Worm (Caenorhabditis elegans) whole organism, L1 larva: ENCODE data around the gene lact-1.

Experiments
- alr-1 ChIP-seq: fragments of 200-800 bp; sonication (Bioruptor generic); optimal IDR thresholded peaks from 2 replicates; lab custom pipeline; 2018; ENCODE audit warnings: borderline replicate concordance, mild to moderate bottlenecking, missing genetic modification characterization, missing compliant biosample characterization
- fkh-10 ChIP-seq: sonication (generic microtip); optimal IDR thresholded peaks from 2 replicates; lab custom pipeline; 2017; ENCODE audit warnings: missing biosample characterization, missing genetic modification reagents, missing genetic modification characterization
- grh-1 ChIP-seq: fragments of 200-800 bp; sonication (Bioruptor generic); IDR thresholded peaks from 2 replicates; pipeline ENCODE4 v1.3.6; 2022; ENCODE audit warnings: missing genetic modification reagents, missing genetic modification characterization, missing compliant biosample characterization
- lin-13 ChIP-seq: fragments of 150-350 bp; optimal IDR thresholded peaks from 2 replicates; lab custom pipeline; 2014; ENCODE audit warnings: missing biosample characterization, missing genetic modification reagents, missing genetic modification characterization
- lir-3 ChIP-seq: sonication (generic microtip); optimal IDR thresholded peaks from 2 replicates; lab custom pipeline; 2016; ENCODE audit warnings: mild to moderate bottlenecking, missing genetic modification characterization, moderate library complexity, missing compliant biosample characterization; ENCODE audit not compliant: poor library complexity
- nhr-11 ChIP-seq: fragments of 150-350 bp; optimal IDR thresholded peaks from 2 replicates; lab custom pipeline; 2014; ENCODE audit warnings: missing biosample characterization, missing genetic modification characterization
- nhr-237 ChIP-seq: fragments of 150-350 bp; optimal IDR thresholded peaks from 2 replicates; lab custom pipeline; 2014; ENCODE audit warnings: missing biosample characterization, missing genetic modification characterization
- nhr-28 ChIP-seq: fragments of 150-350 bp; optimal IDR thresholded peaks from 2 replicates; lab custom pipeline; 2014; ENCODE audit warnings: missing biosample characterization, missing genetic modification characterization
- xbp-1 ChIP-seq: sonication (generic microtip); optimal IDR thresholded peaks from 2 replicates; lab custom pipeline; 2016; ENCODE audit warnings: missing genetic modification characterization, missing compliant biosample characterization
- ztf-11 ChIP-seq, 2 experiments: sonication (generic microtip); optimal IDR thresholded peaks; 2 replicates each; lab custom pipeline; 2016 to 2017; ENCODE audit warnings: missing genetic modification characterization in 2 of 2, missing biosample characterization in 1 of 2, missing compliant biosample characterization in 1 of 2

ce11 chrX:7260327-7261019, at the start of gene lact-1:
- no peak for TF ChIP-seq nhr-11 (tag; lab: Kevin White, UChicago)
- no peak for TF ChIP-seq alr-1 (tag; lab: Kevin White, UChicago)
- no peak for TF ChIP-seq lin-13 (GFP tag; lab: Kevin White, UChicago)
- TF ChIP-seq xbp-1: no peak
- TF ChIP-seq grh-1 (GFP tag; lab: Robert Waterston, UW): no peak
- no peak for TF ChIP-seq nhr-28 (tag; lab: Kevin White, UChicago)
- TF ChIP-seq fkh-10 (GFP tag; lab: Kevin White, UChicago): no peak
- TF ChIP-seq ztf-11 (tag; optimal IDR thresholded peaks at IDR 0.05; lab: Kevin White, UChicago): no peak
- no peak for TF ChIP-seq lir-3 (tag; lab: Kevin White, UChicago)
- no peak for TF ChIP-seq nhr-237 (tag; lab: Kevin White, UChicago)
